Fruit fly (Drosophila melanogaster) whole organism, embryonic: ENCODE data around the gene unk.

Experiments used
- Blimp-1 ChIP-seq: fragments of 200-800 bp; sonication (Bioruptor generic); optimal IDR thresholded peaks from 3 replicates; lab custom pipeline; 2018; ENCODE audit warnings: missing biosample characterization, missing genetic modification characterization, mild to moderate bottlenecking, moderate library complexity, missing genetic modification reagents
- CG1024 ChIP-seq: fragments of 200-800 bp; sonication (Bioruptor generic); IDR thresholded peaks from 2 replicates; pipeline ENCODE4 v1.3.6; 2022; ENCODE audit warnings: missing biosample characterization, missing genetic modification characterization
- CG10267 ChIP-seq: fragments of 200-800 bp; sonication (Bioruptor generic); optimal IDR thresholded peaks from 2 replicates; lab custom pipeline; 2018; ENCODE audit warnings: missing biosample characterization, mild to moderate bottlenecking, missing genetic modification characterization, moderate library complexity
- CG10321 ChIP-seq: fragments of 200-800 bp; sonication (Bioruptor generic); IDR thresholded peaks from 2 replicates; pipeline ENCODE4 v1.3.6; 2022; ENCODE audit warnings: missing biosample characterization, missing genetic modification characterization
- CG10366 ChIP-seq: fragments of 200-800 bp; sonication (Bioruptor generic); IDR thresholded peaks from 2 replicates; pipeline ENCODE4 v1.3.6; 2022; ENCODE audit warnings: missing biosample characterization, missing genetic modification characterization
- CG10543 ChIP-seq: fragments of 200-800 bp; sonication (Bioruptor generic); optimal IDR thresholded peaks from 3 replicates; lab custom pipeline; 2017; ENCODE audit warnings: missing biosample characterization, mild to moderate bottlenecking, missing genetic modification characterization, moderate library complexity
- CG12769 ChIP-seq: fragments of 200-800 bp; sonication (Bioruptor generic); optimal IDR thresholded peaks from 2 replicates; lab custom pipeline; 2019; ENCODE audit warnings: missing biosample characterization, mild to moderate bottlenecking, missing genetic modification characterization, moderate library complexity
- CG15514 ChIP-seq: fragments of 200-800 bp; sonication (Bioruptor generic); optimal IDR thresholded peaks from 3 replicates; lab custom pipeline; 2017; ENCODE audit warnings: missing biosample characterization, missing genetic modification characterization, mild to moderate bottlenecking, moderate library complexity, missing genetic modification reagents
- CG15696 ChIP-seq: fragments of 200-800 bp; sonication (Bioruptor generic); optimal IDR thresholded peaks from 2 replicates; lab custom pipeline; 2019; ENCODE audit warnings: missing biosample characterization, mild to moderate bottlenecking, missing genetic modification characterization, moderate library complexity
- CG17361 ChIP-seq: fragments of 200-800 bp; sonication (Bioruptor generic); IDR thresholded peaks from 3 replicates; pipeline ENCODE4 v1.3.6; 2022; ENCODE audit warnings: missing biosample characterization, missing genetic modification characterization
- CG18619 ChIP-seq: fragments of 200-800 bp; sonication (Bioruptor generic); optimal IDR thresholded peaks from 3 replicates; lab custom pipeline; 2017; ENCODE audit warnings: missing biosample characterization, mild to moderate bottlenecking, missing genetic modification characterization
- CG2129 ChIP-seq: fragments of 200-800 bp; sonication (Bioruptor generic); IDR thresholded peaks from 2 replicates; pipeline ENCODE4 v1.3.6; 2022; ENCODE audit warnings: missing biosample characterization, missing genetic modification characterization; ENCODE audit not compliant: partially characterized antibody
- CG2202 ChIP-seq: fragments of 200-800 bp; sonication (Bioruptor generic); optimal IDR thresholded peaks from 2 replicates; lab custom pipeline; 2018; ENCODE audit warnings: missing biosample characterization, mild to moderate bottlenecking, missing genetic modification characterization
- CG30020 ChIP-seq: fragments of 200-800 bp; optimal IDR thresholded peaks from 2 replicates; lab custom pipeline; 2019; ENCODE audit warnings: missing biosample characterization, mild to moderate bottlenecking, missing genetic modification characterization, moderate library complexity
- CG32767 ChIP-seq: fragments of 200-800 bp; sonication (Bioruptor generic); IDR thresholded peaks from 2 replicates; pipeline ENCODE4 v1.3.6; 2022; ENCODE audit warnings: missing biosample characterization, missing genetic modification characterization
- CG4360 ChIP-seq: fragments of 200-800 bp; sonication (Bioruptor generic); IDR thresholded peaks from 2 replicates; pipeline ENCODE4 v1.3.6; 2022; ENCODE audit warnings: missing biosample characterization, missing genetic modification characterization
- CG4617 ChIP-seq: fragments of 200-800 bp; sonication (Bioruptor generic); optimal IDR thresholded peaks from 3 replicates; lab custom pipeline; 2016; ENCODE audit warnings: missing biosample characterization, missing genetic modification characterization, borderline replicate concordance
- CG4730 ChIP-seq: fragments of 200-800 bp; sonication (Bioruptor generic); IDR thresholded peaks from 2 replicates; pipeline ENCODE4 v1.3.6; 2022; ENCODE audit warnings: missing biosample characterization, missing genetic modification characterization
- CG8388 ChIP-seq: fragments of 200-800 bp; sonication (Bioruptor generic); optimal IDR thresholded peaks from 2 replicates; lab custom pipeline; 2019; ENCODE audit warnings: missing biosample characterization, mild to moderate bottlenecking, missing genetic modification characterization, moderate library complexity
- CG8478 ChIP-seq: fragments of >200 bp; optimal IDR thresholded peaks from 2 replicates; lab custom pipeline; 2018
- CG8924 ChIP-seq: fragments of 200-800 bp; optimal IDR thresholded peaks from 3 replicates; lab custom pipeline; 2019; ENCODE audit warnings: missing biosample characterization, mild to moderate bottlenecking, missing genetic modification characterization, moderate library complexity
- CkIIα-i1 ChIP-seq: fragments of 200-800 bp; sonication (Bioruptor generic); IDR thresholded peaks from 2 replicates; pipeline ENCODE4 v1.3.6; 2022; ENCODE audit warnings: missing biosample characterization, missing genetic modification characterization
- D ChIP-seq, 2 experiments: fragments of 200-800 bp in 1 of 2; fragments of >200 bp in 1 of 2; sonication (Bioruptor generic) in 1 of 2; optimal IDR thresholded peaks; 2 replicates in 1 of 2; 3 replicates in 1 of 2; lab custom pipeline; 2017; ENCODE audit warnings: mild to moderate bottlenecking in 1 of 2, missing biosample characterization in 1 of 2, missing genetic modification characterization in 1 of 2, missing genetic modification reagents in 1 of 2
- D19A ChIP-seq: fragments of 200-800 bp; optimal IDR thresholded peaks from 3 replicates; lab custom pipeline; 2019; ENCODE audit warnings: missing biosample characterization, mild to moderate bottlenecking, missing genetic modification characterization, moderate library complexity
- Deaf1 ChIP-seq: fragments of 200-800 bp; optimal IDR thresholded peaks from 3 replicates; lab custom pipeline; 2019; ENCODE audit warnings: missing biosample characterization, mild to moderate bottlenecking, missing genetic modification characterization, moderate library complexity
- Dfd ChIP-seq, 2 experiments: fragments of >200 bp; optimal IDR thresholded peaks; 2 replicates each; lab custom pipeline; 2017; ENCODE audit warnings: missing biosample characterization in 2 of 2, missing genetic modification characterization in 2 of 2
- Dll ChIP-seq: fragments of 200-800 bp; sonication (Bioruptor generic); IDR thresholded peaks from 4 replicates; pipeline ENCODE4 v1.3.6; 2022; ENCODE audit warnings: missing biosample characterization, missing genetic modification characterization; ENCODE audit not compliant: partially characterized antibody
- Doc2 ChIP-seq: fragments of 200-800 bp; sonication (Bioruptor generic); IDR thresholded peaks from 2 replicates; pipeline ENCODE4 v1.3.6; 2022; ENCODE audit warnings: missing biosample characterization, missing genetic modification characterization
- HHEX ChIP-seq: fragments of 200-800 bp; sonication (Bioruptor generic); optimal IDR thresholded peaks from 3 replicates; lab custom pipeline; 2017; ENCODE audit warnings: missing biosample characterization, mild to moderate bottlenecking, missing genetic modification characterization, missing genetic modification reagents
- Hmr ChIP-seq: fragments of 200-800 bp; sonication (Bioruptor generic); optimal IDR thresholded peaks from 3 replicates; lab custom pipeline; 2017; ENCODE audit warnings: mild to moderate bottlenecking, missing biosample characterization, missing genetic modification reagents, missing genetic modification characterization
- MTF-1 ChIP-seq: fragments of 200-800 bp; sonication (Bioruptor generic); optimal IDR thresholded peaks from 2 replicates; lab custom pipeline; 2018; ENCODE audit warnings: missing biosample characterization, mild to moderate bottlenecking, missing genetic modification characterization, borderline replicate concordance
- NK7.1 ChIP-seq: fragments of 200-800 bp; sonication (Bioruptor generic); optimal IDR thresholded peaks from 3 replicates; lab custom pipeline; 2016; ENCODE audit warnings: missing biosample characterization, missing genetic modification characterization
- ac ChIP-seq: fragments of 200-800 bp; sonication (Bioruptor generic); optimal IDR thresholded peaks from 3 replicates; lab custom pipeline; 2017; ENCODE audit warnings: missing biosample characterization, mild to moderate bottlenecking, missing genetic modification characterization
- cas ChIP-seq: fragments of 200-800 bp; sonication (Bioruptor generic); IDR thresholded peaks from 2 replicates; pipeline ENCODE4 v1.3.6; 2022; ENCODE audit warnings: missing biosample characterization, missing genetic modification characterization
- chm ChIP-seq: fragments of 200-800 bp; sonication (Bioruptor generic); IDR thresholded peaks from 2 replicates; pipeline ENCODE4 v1.3.6; 2022; ENCODE audit warnings: missing biosample characterization, missing genetic modification characterization
- ftz-f1 ChIP-seq: fragments of 200-800 bp; sonication (Bioruptor generic); optimal IDR thresholded peaks from 2 replicates; lab custom pipeline; 2016; ENCODE audit warnings: missing biosample characterization, missing genetic modification characterization
- gce ChIP-seq: fragments of 200-800 bp; sonication (Bioruptor generic); IDR thresholded peaks from 3 replicates; pipeline ENCODE4 v1.3.6; 2022; ENCODE audit warnings: missing biosample characterization, missing genetic modification characterization
- gsb-n ChIP-seq: fragments of 200-800 bp; sonication (Bioruptor generic); optimal IDR thresholded peaks from 3 replicates; lab custom pipeline; 2018; ENCODE audit warnings: missing biosample characterization, mild to moderate bottlenecking, missing genetic modification characterization
- gt ChIP-seq: fragments of 200-800 bp; sonication (Bioruptor generic); IDR thresholded peaks from 2 replicates; pipeline ENCODE4 v1.3.6; 2022; ENCODE audit warnings: missing biosample characterization, missing genetic modification characterization
- h ChIP-seq: fragments of >200 bp; optimal IDR thresholded peaks from 2 replicates; lab custom pipeline; 2017
- hth ChIP-seq: fragments of >200 bp; optimal IDR thresholded peaks from 2 replicates; lab custom pipeline; 2017; ENCODE audit warnings: inconsistent platforms
- kay ChIP-seq: fragments of 200-800 bp; sonication (Bioruptor generic); optimal IDR thresholded peaks from 2 replicates; lab custom pipeline; 2016; ENCODE audit warnings: missing biosample characterization, missing genetic modification characterization
- knrl ChIP-seq: fragments of 200-800 bp; sonication (Bioruptor generic); IDR thresholded peaks from 3 replicates; pipeline ENCODE4 v1.3.6; 2022; ENCODE audit warnings: missing biosample characterization, missing genetic modification characterization; ENCODE audit not compliant: partially characterized antibody
- sc ChIP-seq, 3 experiments: fragments of >200 bp in 2 of 3; fragments of 200-800 bp in 1 of 3; sonication (Bioruptor generic) in 1 of 3; optimal IDR thresholded peaks; 2 replicates in 2 of 3; 3 replicates in 1 of 3; lab custom pipeline; 2017; ENCODE audit warnings: mild to moderate bottlenecking in 1 of 3, missing biosample characterization in 1 of 3, missing genetic modification characterization in 1 of 3, missing genetic modification reagents in 1 of 3
- sens ChIP-seq: fragments of 200-800 bp; sonication (Bioruptor generic); peaks from one replicate; lab custom pipeline; 2016; ENCODE audit warnings: missing biosample characterization, missing genetic modification characterization
- so ChIP-seq: fragments of 200-800 bp; sonication (Bioruptor generic); IDR thresholded peaks from 3 replicates; pipeline ENCODE4 v1.3.6; 2022; ENCODE audit warnings: missing biosample characterization, missing genetic modification characterization
- tap ChIP-seq: fragments of 200-800 bp; optimal IDR thresholded peaks from 3 replicates; lab custom pipeline; 2019; ENCODE audit warnings: missing biosample characterization, mild to moderate bottlenecking, missing genetic modification characterization, moderate library complexity
- tna ChIP-seq: fragments of 200-800 bp; sonication (Bioruptor generic); IDR thresholded peaks from 2 replicates; pipeline ENCODE4 v1.3.6; 2022; ENCODE audit warnings: missing biosample characterization, missing genetic modification characterization; ENCODE audit not compliant: partially characterized antibody
- wek ChIP-seq: fragments of 200-800 bp; sonication (Bioruptor generic); optimal IDR thresholded peaks from 3 replicates; lab custom pipeline; 2018; ENCODE audit warnings: missing biosample characterization, mild to moderate bottlenecking, missing genetic modification characterization, moderate library complexity
- zf30C ChIP-seq: fragments of 200-800 bp; sonication (Bioruptor generic); optimal IDR thresholded peaks from 3 replicates; lab custom pipeline; 2018; ENCODE audit warnings: missing biosample characterization, mild to moderate bottlenecking, missing genetic modification characterization

Gene unk

dm6 chr3R:23180980-23181630, 23.4 kb upstream of the unk start (continued):
- TF ChIP-seq D (optimal IDR thresholded peaks at IDR 0.05; lab: Kevin White, UChicago): no peak
- peak; percentile 24 for TF ChIP-seq D (GFP tag; optimal IDR thresholded peaks at IDR 0.05; lab: Kevin White, UChicago)
- TF ChIP-seq CG15514: peak; percentile 31
- no peak for TF ChIP-seq D19A
- TF ChIP-seq ac (GFP tag; lab: Kevin White, UChicago): no peak
- TF ChIP-seq Dll (GFP tag; lab: Robert Waterston, UW): no peak
- no peak for TF ChIP-seq zf30C (GFP tag; lab: Kevin White, UChicago)
- peak; percentile 77 for TF ChIP-seq sens (GFP tag; lab: Kevin White, UChicago)
- TF ChIP-seq CG2202: no peak
- peak; percentile 38 for TF ChIP-seq tap (tag; lab: Kevin White, UChicago)
- no peak for TF ChIP-seq h (lab: Kevin White, UChicago)
- no peak for TF ChIP-seq NK7.1 (GFP tag; lab: Kevin White, UChicago)
- no peak for TF ChIP-seq CG18619 (GFP tag; lab: Kevin White, UChicago)
- no peak for TF ChIP-seq CG10366
- peak; percentile 42; the same call in 1 of the 2 replicates for TF ChIP-seq CG1024 (GFP tag; lab: Robert Waterston, UW)
- no peak for TF ChIP-seq CG8388 (GFP tag; lab: Kevin White, UChicago)
- 0 out of 2 replicates have a peak, but pooled peaks have one; percentile 33 for TF ChIP-seq CG4360 (GFP tag; lab: Robert Waterston, UW)
- TF ChIP-seq CG2129 (GFP tag; lab: Robert Waterston, UW): no peak
- TF ChIP-seq CG30020 (tag; lab: Kevin White, UChicago): no peak
- TF ChIP-seq kay (GFP tag; lab: Kevin White, UChicago): peak; percentile 19
- no peak for TF ChIP-seq sc (optimal IDR thresholded peaks at IDR 0.05; lab: Kevin White, UChicago)
- no peak for TF ChIP-seq sc (GFP tag; optimal IDR thresholded peaks at IDR 0.05; lab: Kevin White, UChicago)
- no peak for TF ChIP-seq Dfd (GFP tag; optimal IDR thresholded peaks at IDR 0.05; lab: Kevin White, UChicago)
- no peak for TF ChIP-seq cas (GFP tag; lab: Robert Waterston, UW)
- TF ChIP-seq CG4730 (GFP tag; lab: Robert Waterston, UW): no peak
- no peak for TF ChIP-seq tna (GFP tag; lab: Robert Waterston, UW)
- TF ChIP-seq HHEX (GFP tag; lab: Kevin White, UChicago): peak; percentile 18
- no peak for TF ChIP-seq knrl (GFP tag; lab: Robert Waterston, UW)
- TF ChIP-seq so (GFP tag; lab: Robert Waterston, UW): no peak
- no peak for TF ChIP-seq wek (GFP tag; lab: Kevin White, UChicago)
- TF ChIP-seq MTF-1 (GFP tag; lab: Kevin White, UChicago): peak; percentile 40
- no peak for TF ChIP-seq hth
- TF ChIP-seq CG17361 (GFP tag; lab: Robert Waterston, UW): no peak
- TF ChIP-seq CG8478: no peak
- no peak for TF ChIP-seq gce
- TF ChIP-seq CG32767 (GFP tag; lab: Robert Waterston, UW): no peak
- no peak for TF ChIP-seq CG12769 (tag; lab: Kevin White, UChicago)
- no peak for TF ChIP-seq gt (GFP tag; lab: Robert Waterston, UW)
- no peak for TF ChIP-seq CG4617
- TF ChIP-seq Hmr (GFP tag; lab: Kevin White, UChicago): no peak
- TF ChIP-seq ftz-f1: no peak
- no peak for TF ChIP-seq CG10267 (tag; lab: Kevin White, UChicago)
- no peak for TF ChIP-seq CG8924 (tag; lab: Kevin White, UChicago)
- TF ChIP-seq CG15696 (tag; lab: Kevin White, UChicago): peak; percentile 14
- peak; percentile 72 for TF ChIP-seq Blimp-1 (GFP tag; lab: Kevin White, UChicago)
- TF ChIP-seq CG10543: no peak
- no peak for TF ChIP-seq Doc2 (GFP tag; lab: Robert Waterston, UW)
- no peak; the same call in 1 of the 2 replicates for TF ChIP-seq chm (GFP tag; lab: Robert Waterston, UW)
- TF ChIP-seq CkIIα-i1 (GFP tag; lab: Robert Waterston, UW): no peak
- TF ChIP-seq gsb-n (tag; lab: Kevin White, UChicago): peak; percentile 6
- TF ChIP-seq Deaf1 (tag; lab: Kevin White, UChicago): no peak
- TF ChIP-seq CG10321: no peak
